Fruit fly (Drosophila melanogaster) whole organism, embryonic: ENCODE data around the gene Cdc42.
A peak's percentile ranks its signal among the peaks of the same experiment; 100 is the strongest.

ENCODE experiments used
- ATbp ChIP-seq: fragments of 200-800 bp; sonication (Bioruptor generic); optimal IDR thresholded peaks from 2 replicates; lab custom pipeline; 2017; ENCODE audit warnings: missing biosample characterization, mild to moderate bottlenecking, missing genetic modification characterization, missing genetic modification reagents
- Abd-B ChIP-seq: fragments of 200-800 bp; sonication (Bioruptor generic); optimal IDR thresholded peaks from 2 replicates; lab custom pipeline; 2018; ENCODE audit warnings: missing biosample characterization, mild to moderate bottlenecking, missing genetic modification characterization, moderate library complexity
- Atf-2 ChIP-seq: fragments of 200-800 bp; sonication (Bioruptor generic); optimal IDR thresholded peaks from 2 replicates; lab custom pipeline; 2016; ENCODE audit warnings: missing biosample characterization, missing genetic modification characterization
- Atf3 ChIP-seq: fragments of 200-800 bp; sonication (Bioruptor generic); optimal IDR thresholded peaks from 3 replicates; lab custom pipeline; 2016; ENCODE audit warnings: missing biosample characterization, missing genetic modification characterization
- BtbVII ChIP-seq: fragments of 200-800 bp; sonication (Bioruptor generic); optimal IDR thresholded peaks from 3 replicates; lab custom pipeline; 2017; ENCODE audit warnings: missing biosample characterization, mild to moderate bottlenecking, missing genetic modification characterization
- CG10654 ChIP-seq: fragments of 200-800 bp; sonication (Bioruptor generic); optimal IDR thresholded peaks from 2 replicates; lab custom pipeline; 2016; ENCODE audit warnings: missing biosample characterization, missing genetic modification characterization
- CG12744 ChIP-seq: fragments of 200-800 bp; sonication (Bioruptor generic); optimal IDR thresholded peaks from 2 replicates; lab custom pipeline; 2016; ENCODE audit warnings: missing biosample characterization, missing genetic modification characterization
- CG13287 ChIP-seq: fragments of 200-800 bp; sonication (Bioruptor generic); IDR thresholded peaks from 2 replicates; pipeline ENCODE4 v1.3.6; 2022; ENCODE audit warnings: missing biosample characterization, missing genetic modification characterization; ENCODE audit not compliant: partially characterized antibody
- CG15011 ChIP-seq: fragments of 200-800 bp; sonication (Bioruptor generic); optimal IDR thresholded peaks from 3 replicates; lab custom pipeline; 2018; ENCODE audit warnings: missing biosample characterization, mild to moderate bottlenecking, missing genetic modification characterization
- CG15073 ChIP-seq: fragments of 200-800 bp; sonication (Bioruptor generic); optimal IDR thresholded peaks from 2 replicates; lab custom pipeline; 2016; ENCODE audit warnings: missing biosample characterization, missing genetic modification characterization
- CG1647 ChIP-seq: fragments of 200-800 bp; sonication (Bioruptor generic); optimal IDR thresholded peaks from 3 replicates; lab custom pipeline; 2016; ENCODE audit warnings: missing biosample characterization, missing genetic modification characterization
- CG16813 ChIP-seq: fragments of 200-800 bp; sonication (Bioruptor generic); IDR thresholded peaks from 3 replicates; pipeline ENCODE4 v1.3.6; 2022; ENCODE audit warnings: missing biosample characterization, missing genetic modification characterization; ENCODE audit not compliant: partially characterized antibody
- CG16815 ChIP-seq: fragments of 200-800 bp; sonication (Bioruptor generic); optimal IDR thresholded peaks from 3 replicates; lab custom pipeline; 2017; ENCODE audit warnings: missing biosample characterization, mild to moderate bottlenecking, missing genetic modification characterization
- CG17568 ChIP-seq: fragments of 200-800 bp; sonication (Bioruptor generic); optimal IDR thresholded peaks from 2 replicates; lab custom pipeline; 2018; ENCODE audit warnings: missing biosample characterization, mild to moderate bottlenecking, missing genetic modification characterization, moderate library complexity
- CG1832 ChIP-seq: fragments of 200-800 bp; sonication (Bioruptor generic); optimal IDR thresholded peaks from 2 replicates; lab custom pipeline; 2017; ENCODE audit warnings: missing biosample characterization, mild to moderate bottlenecking, missing genetic modification characterization, inconsistent platforms
- CG3281 ChIP-seq: fragments of 200-800 bp; sonication (Bioruptor generic); optimal IDR thresholded peaks from 3 replicates; lab custom pipeline; 2017; ENCODE audit warnings: missing biosample characterization, mild to moderate bottlenecking, missing genetic modification characterization
- CG7372 ChIP-seq: fragments of 200-800 bp; sonication (Bioruptor generic); IDR thresholded peaks from 2 replicates; pipeline ENCODE4 v1.3.6; 2022; ENCODE audit warnings: missing biosample characterization, missing genetic modification characterization
- CG8478 ChIP-seq: fragments of >200 bp; optimal IDR thresholded peaks from 2 replicates; lab custom pipeline; 2018
- CG8944 ChIP-seq: fragments of 200-800 bp; sonication (Bioruptor generic); optimal IDR thresholded peaks from 3 replicates; lab custom pipeline; 2016; ENCODE audit warnings: missing biosample characterization, missing genetic modification characterization
- CG9876 ChIP-seq: fragments of 200-800 bp; sonication (Bioruptor generic); optimal IDR thresholded peaks from 2 replicates; lab custom pipeline; 2016; ENCODE audit warnings: missing biosample characterization, missing genetic modification characterization
- Camta ChIP-seq: fragments of 200-800 bp; sonication (Bioruptor generic); optimal IDR thresholded peaks from 2 replicates; lab custom pipeline; 2016; ENCODE audit warnings: missing biosample characterization, missing genetic modification characterization
- CkIIα-i1 ChIP-seq: fragments of 200-800 bp; sonication (Bioruptor generic); IDR thresholded peaks from 2 replicates; pipeline ENCODE4 v1.3.6; 2022; ENCODE audit warnings: missing biosample characterization, missing genetic modification characterization
- Dip3 ChIP-seq: fragments of 200-800 bp; sonication (Bioruptor generic); optimal IDR thresholded peaks from 3 replicates; lab custom pipeline; 2016; ENCODE audit warnings: missing biosample characterization, missing genetic modification characterization
- Elba2 ChIP-seq: fragments of 200-800 bp; sonication (Bioruptor generic); optimal IDR thresholded peaks from 3 replicates; lab custom pipeline; 2016; ENCODE audit warnings: missing biosample characterization, missing genetic modification characterization
- Fer3 ChIP-seq: fragments of 200-800 bp; sonication (Bioruptor generic); optimal IDR thresholded peaks from 2 replicates; lab custom pipeline; 2018; ENCODE audit warnings: missing biosample characterization, mild to moderate bottlenecking, missing genetic modification characterization, moderate library complexity
- GATAe ChIP-seq: fragments of 200-800 bp; sonication (Bioruptor generic); conservative IDR thresholded peaks from 2 replicates; pipeline ENCODE4 v1.3.6; 2022; ENCODE audit warnings: missing biosample characterization, missing genetic modification characterization
- H15 ChIP-seq: fragments of 200-800 bp; sonication (Bioruptor generic); IDR thresholded peaks from 3 replicates; pipeline ENCODE4 v1.3.6; 2022; ENCODE audit warnings: missing biosample characterization, missing genetic modification characterization
- HLH3B ChIP-seq: fragments of 200-800 bp; sonication (Bioruptor generic); IDR thresholded peaks from 2 replicates; pipeline ENCODE4 v1.3.6; 2022; ENCODE audit warnings: missing biosample characterization, missing genetic modification characterization
- Hr78 ChIP-seq, 2 experiments: fragments of 200-800 bp in 1 of 2; fragments of >200 bp in 1 of 2; sonication (Bioruptor generic) in 1 of 2; optimal IDR thresholded peaks; 2 replicates each; lab custom pipeline; 2017 to 2019; ENCODE audit warnings: missing biosample characterization in 2 of 2, missing genetic modification characterization in 2 of 2, mild to moderate bottlenecking in 1 of 2, moderate library complexity in 1 of 2
- Hsf ChIP-seq: fragments of 200-800 bp; sonication (Bioruptor generic); optimal IDR thresholded peaks from 3 replicates; lab custom pipeline; 2016; ENCODE audit warnings: missing biosample characterization, missing genetic modification characterization
- MBD-R2 ChIP-seq: fragments of 200-800 bp; sonication (Bioruptor generic); IDR thresholded peaks from 2 replicates; pipeline ENCODE4 v1.3.6; 2022; ENCODE audit warnings: missing biosample characterization, missing genetic modification characterization
- Nf-YB ChIP-seq: fragments of 200-800 bp; sonication (Bioruptor generic); optimal IDR thresholded peaks from 3 replicates; lab custom pipeline; 2019; ENCODE audit warnings: missing biosample characterization, mild to moderate bottlenecking, missing genetic modification characterization, moderate library complexity
- Oli ChIP-seq: fragments of 200-800 bp; sonication (Bioruptor generic); optimal IDR thresholded peaks from 2 replicates; lab custom pipeline; 2018; ENCODE audit warnings: missing biosample characterization, mild to moderate bottlenecking, missing genetic modification characterization, moderate library complexity
- PHDP ChIP-seq: fragments of 200-800 bp; sonication (Bioruptor generic); optimal IDR thresholded peaks from 3 replicates; lab custom pipeline; 2018; ENCODE audit warnings: missing biosample characterization, mild to moderate bottlenecking, missing genetic modification characterization, moderate library complexity
- ac ChIP-seq: fragments of 200-800 bp; sonication (Bioruptor generic); optimal IDR thresholded peaks from 3 replicates; lab custom pipeline; 2017; ENCODE audit warnings: missing biosample characterization, mild to moderate bottlenecking, missing genetic modification characterization
- ap ChIP-seq: fragments of 200-800 bp; sonication (Bioruptor generic); IDR thresholded peaks from 2 replicates; pipeline ENCODE4 v1.3.6; 2022; ENCODE audit warnings: missing biosample characterization, missing genetic modification characterization
- caup ChIP-seq: fragments of 200-800 bp; sonication (Bioruptor generic); optimal IDR thresholded peaks from 3 replicates; lab custom pipeline; 2017; ENCODE audit warnings: missing biosample characterization, mild to moderate bottlenecking, missing genetic modification characterization, moderate library complexity; ENCODE audit not compliant: severe bottlenecking
- crc ChIP-seq: fragments of 200-800 bp; sonication (Bioruptor generic); optimal IDR thresholded peaks from 2 replicates; lab custom pipeline; 2016; ENCODE audit warnings: missing biosample characterization, missing genetic modification characterization
- dpn ChIP-seq, 2 experiments: fragments of 200-800 bp; sonication (Bioruptor generic); optimal IDR thresholded peaks; 3 replicates each; lab custom pipeline; 2016; ENCODE audit warnings: missing biosample characterization in 2 of 2, missing genetic modification characterization in 2 of 2
- ham ChIP-seq: fragments of 200-800 bp; sonication (Bioruptor generic); IDR thresholded peaks from 2 replicates; pipeline ENCODE4 v1.3.6; 2022; ENCODE audit warnings: missing biosample characterization, missing genetic modification characterization
- hkb ChIP-seq, 2 experiments: fragments of 200-800 bp in 1 of 2; fragments of >200 bp in 1 of 2; sonication (Bioruptor generic) in 1 of 2; IDR thresholded peaks in 1 of 2; optimal IDR thresholded peaks in 1 of 2; 2 replicates each; pipeline versions ENCODE4 v1.3.6 to Lab custom; 2017 to 2022; ENCODE audit warnings: missing biosample characterization in 1 of 2, missing genetic modification characterization in 1 of 2
- jing ChIP-seq: fragments of 200-800 bp; sonication (Bioruptor generic); optimal IDR thresholded peaks from 2 replicates; lab custom pipeline; 2018; ENCODE audit warnings: missing biosample characterization, mild to moderate bottlenecking, missing genetic modification characterization
- klu ChIP-seq: fragments of 200-800 bp; sonication (Bioruptor generic); IDR thresholded peaks from 2 replicates; pipeline ENCODE4 v1.3.6; 2022; ENCODE audit warnings: missing biosample characterization, missing genetic modification characterization
- mirr ChIP-seq: fragments of 200-800 bp; sonication (Bioruptor generic); optimal IDR thresholded peaks from 3 replicates; lab custom pipeline; 2018; ENCODE audit warnings: missing biosample characterization, mild to moderate bottlenecking, missing genetic modification characterization
- salm ChIP-seq: fragments of 200-800 bp; sonication (Bioruptor generic); optimal IDR thresholded peaks from 2 replicates; lab custom pipeline; 2018; ENCODE audit warnings: missing biosample characterization, mild to moderate bottlenecking, missing genetic modification characterization
- scrt ChIP-seq: fragments of 200-800 bp; sonication (Bioruptor generic); optimal IDR thresholded peaks from 2 replicates; lab custom pipeline; 2018; ENCODE audit warnings: missing biosample characterization, mild to moderate bottlenecking, missing genetic modification characterization, moderate library complexity
- sens ChIP-seq: fragments of 200-800 bp; sonication (Bioruptor generic); peaks from one replicate; lab custom pipeline; 2016; ENCODE audit warnings: missing biosample characterization, missing genetic modification characterization
- sug ChIP-seq: fragments of 200-800 bp; optimal IDR thresholded peaks from 2 replicates; lab custom pipeline; 2019; ENCODE audit warnings: missing biosample characterization, mild to moderate bottlenecking, missing genetic modification characterization, moderate library complexity
- tap ChIP-seq: fragments of 200-800 bp; optimal IDR thresholded peaks from 3 replicates; lab custom pipeline; 2019; ENCODE audit warnings: missing biosample characterization, mild to moderate bottlenecking, missing genetic modification characterization, moderate library complexity
- twi ChIP-seq: fragments of 200-800 bp; optimal IDR thresholded peaks from 2 replicates; lab custom pipeline; 2019; ENCODE audit warnings: missing biosample characterization, mild to moderate bottlenecking, missing genetic modification characterization, moderate library complexity

The Cdc42 gene

DNA sequence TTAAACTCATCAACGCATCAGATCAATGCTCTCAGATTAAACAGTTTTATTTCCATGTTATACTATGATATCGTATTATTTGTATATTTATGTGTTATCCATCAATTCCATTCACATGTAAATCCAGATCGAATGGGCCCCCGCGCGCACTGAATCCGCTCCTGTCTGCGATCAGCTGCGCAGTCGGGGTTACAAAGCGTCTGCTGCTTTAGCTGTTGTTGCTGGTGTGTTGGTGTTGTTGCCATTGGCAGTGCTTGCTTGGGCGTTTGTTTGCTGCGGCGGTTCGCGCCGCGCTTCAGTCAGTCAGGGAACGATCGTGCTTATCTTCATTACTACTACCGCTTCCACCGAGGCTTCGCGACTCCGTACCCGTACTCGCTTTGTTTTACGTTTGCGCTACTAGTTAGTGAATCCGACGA is 29.9 kb upstream of the Cdc42 start, which contains the start of gene Zw (continued):
- TF ChIP-seq Atf3 (GFP tag; lab: Kevin White, UChicago), result peak; percentile 6
- TF ChIP-seq CG16813 (GFP tag; lab: Robert Waterston, UW), result peak; percentile 70
- TF ChIP-seq scrt (GFP tag; lab: Kevin White, UChicago), result no peak
- no peak for TF ChIP-seq Abd-B (GFP tag; lab: Kevin White, UChicago)
- TF ChIP-seq Hr78 (GFP tag; optimal IDR thresholded peaks at IDR 0.05; lab: Kevin White, UChicago), result no peak
- TF ChIP-seq CG8944 (GFP tag; lab: Kevin White, UChicago), result peak; percentile 13
- TF ChIP-seq GATAe, result peak; percentile 13; the same call in 1 of the 2 replicates
- TF ChIP-seq twi, result peak; percentile 36
- TF ChIP-seq Nf-YB (GFP tag; lab: Kevin White, UChicago), result no peak
- TF ChIP-seq PHDP (tag; lab: Kevin White, UChicago), result peak; percentile 19
- no peak for TF ChIP-seq CG9876
- TF ChIP-seq CG16815, result peak; percentile 45
- TF ChIP-seq salm (tag; lab: Kevin White, UChicago), result no peak
- TF ChIP-seq Dip3, result peak; percentile 56
- TF ChIP-seq CG1832 (GFP tag; lab: Kevin White, UChicago), result no peak
- no peak for TF ChIP-seq CG15011 (GFP tag; lab: Kevin White, UChicago)
- peak; percentile 53 to 55 for TF ChIP-seq dpn (GFP tag; optimal IDR thresholded peaks at IDR 0.05; lab: Kevin White, UChicago)
- peak; percentile 81 for TF ChIP-seq sens (GFP tag; lab: Kevin White, UChicago)
- no peak for TF ChIP-seq tap (tag; lab: Kevin White, UChicago)
- no peak for TF ChIP-seq CG8478 (lab: Kevin White, UChicago)
- TF ChIP-seq hkb (optimal IDR thresholded peaks at IDR 0.05; lab: Kevin White, UChicago), result no peak
- peak; percentile 27; the same call in 1 of the 2 replicates for TF ChIP-seq hkb (GFP tag; IDR thresholded peaks at IDR 0.05; lab: Robert Waterston, UW)
- TF ChIP-seq CG13287 (GFP tag; lab: Robert Waterston, UW), result peak; percentile 27; the same call in 1 of the 2 replicates
- TF ChIP-seq Fer3 (tag; lab: Kevin White, UChicago), result peak; percentile 48
- no peak for TF ChIP-seq ac (GFP tag; lab: Kevin White, UChicago)
- TF ChIP-seq CG3281 (GFP tag; lab: Kevin White, UChicago), result peak; percentile 14
- peak; percentile 38; the same call in 1 of the 2 replicates for TF ChIP-seq MBD-R2 (GFP tag; lab: Robert Waterston, UW)
- no peak for TF ChIP-seq ap (GFP tag; lab: Robert Waterston, UW)
- peak; percentile 9 for TF ChIP-seq caup (GFP tag; lab: Kevin White, UChicago)
- 0 out of 2 replicates have a peak, but pooled peaks have one; percentile 34 for TF ChIP-seq CG7372 (GFP tag; lab: Robert Waterston, UW)
- no peak for TF ChIP-seq jing (GFP tag; lab: Kevin White, UChicago)
- TF ChIP-seq CG1647, result peak; percentile 11
- no peak for TF ChIP-seq CG15073 (GFP tag; lab: Kevin White, UChicago)
- TF ChIP-seq mirr, result peak; percentile 46
- peak; percentile 26 for TF ChIP-seq BtbVII (GFP tag; lab: Kevin White, UChicago)
- peak; percentile 62 for TF ChIP-seq sug (tag; lab: Kevin White, UChicago)
- no peak for TF ChIP-seq CkIIα-i1 (GFP tag; lab: Robert Waterston, UW)
- peak; percentile 63 for TF ChIP-seq HLH3B (GFP tag; lab: Robert Waterston, UW)
- no peak for TF ChIP-seq Elba2 (GFP tag; lab: Kevin White, UChicago)
- no peak for TF ChIP-seq Camta (GFP tag; lab: Kevin White, UChicago)
- TF ChIP-seq CG10654 (GFP tag; lab: Kevin White, UChicago), result peak; percentile 44
- peak; percentile 15 for TF ChIP-seq Atf-2 (GFP tag; lab: Kevin White, UChicago)
- TF ChIP-seq Hsf (GFP tag; lab: Kevin White, UChicago), result peak; percentile 23
- no peak for TF ChIP-seq CG17568 (GFP tag; lab: Kevin White, UChicago)
- TF ChIP-seq Oli (tag; lab: Kevin White, UChicago), result peak; percentile 33
- no peak for TF ChIP-seq crc (GFP tag; lab: Kevin White, UChicago)
- TF ChIP-seq H15, result peak; percentile 53; the same call in 1 of the 3 replicates
- peak; percentile 36 for TF ChIP-seq CG12744 (GFP tag; lab: Kevin White, UChicago)
- peak; percentile 35; the same call in 1 of the 2 replicates for TF ChIP-seq klu (GFP tag; lab: Robert Waterston, UW)
- peak; percentile 7 for TF ChIP-seq ATbp (GFP tag; lab: Kevin White, UChicago)
- TF ChIP-seq ham, result no peak
